Fruit fly (Drosophila melanogaster): ENCODE measurements around the gene CG9536.

Gene CG9536

dm6 chr2L:6465497-6465896 lies 11.3 kb downstream of the CG9536 start, which contains the start of gene Rchy1 (continued):
- no peak for TF ChIP-seq CG8281 (tag; optimal IDR thresholded peaks at IDR 0.05)
- peak in 1 of 2 experiments; percentile 8 for TF ChIP-seq Pdp1 (GFP tag; optimal IDR thresholded peaks at IDR 0.05)
- no peak for TF ChIP-seq Mrtf (GFP tag; IDR thresholded peaks at IDR 0.05)
- TF ChIP-seq CG11504 (tag; optimal IDR thresholded peaks at IDR 0.05) = peak; percentile 43
- peak; percentile 62 for TF ChIP-seq CG11696 (GFP tag; IDR thresholded peaks at IDR 0.05)
- TF ChIP-seq CG10147 (GFP tag; optimal IDR thresholded peaks at IDR 0.05) = peak; percentile 32
- peak in 1 of 2 experiments; percentile 54 for TF ChIP-seq Eip74EF (GFP tag; optimal IDR thresholded peaks at IDR 0.05)
- TF ChIP-seq fd3F (GFP tag; optimal IDR thresholded peaks at IDR 0.05) = no peak
- peak; percentile 13; the same call in 1 of the 2 replicates for TF ChIP-seq CG32767 (GFP tag; IDR thresholded peaks at IDR 0.05)
- peak; percentile 1 for TF ChIP-seq unpg (GFP tag; optimal IDR thresholded peaks at IDR 0.05)
- no peak for TF ChIP-seq dm (GFP tag; optimal IDR thresholded peaks at IDR 0.05)
- no peak for TF ChIP-seq CG4707 (GFP tag; optimal IDR thresholded peaks at IDR 0.05)
- TF ChIP-seq Opbp (GFP tag; IDR thresholded peaks at IDR 0.05; ENCODE audit: partially characterized antibody) = 0 out of 3 replicates have a peak, but pooled peaks have one; percentile 28
- TF ChIP-seq so (GFP tag; IDR thresholded peaks at IDR 0.05) = peak; percentile 62; the same call in 1 of the 3 replicates
- TF ChIP-seq CG11723 (GFP tag; optimal IDR thresholded peaks at IDR 0.05) = no peak
- TF ChIP-seq B-H2 (GFP tag; optimal IDR thresholded peaks at IDR 0.05) = peak; percentile 26
- no peak for TF ChIP-seq CG6813 (GFP tag; optimal IDR thresholded peaks at IDR 0.05)
- no peak for TF ChIP-seq crp (GFP tag; optimal IDR thresholded peaks at IDR 0.05)
- no peak for TF ChIP-seq CG11456 (GFP tag; IDR thresholded peaks at IDR 0.05)
- TF ChIP-seq mirr (GFP tag; optimal IDR thresholded peaks at IDR 0.05) = peak; percentile 81
- peak; percentile 48 for TF ChIP-seq gem (tag; optimal IDR thresholded peaks at IDR 0.05)
- TF ChIP-seq scrt (GFP tag; optimal IDR thresholded peaks at IDR 0.05) = peak; percentile 93
- TF ChIP-seq Bgb (GFP tag; IDR thresholded peaks at IDR 0.05; ENCODE audit: partially characterized antibody) = peak; percentile 54; the same call in 1 of the 2 replicates
- no peak for TF ChIP-seq hkb (optimal IDR thresholded peaks at IDR 0.05)
- TF ChIP-seq hkb (GFP tag; IDR thresholded peaks at IDR 0.05) = peak; percentile 51; the same call in 1 of the 2 replicates
- peak; percentile 43 for TF ChIP-seq CG31365 (tag; optimal IDR thresholded peaks at IDR 0.05)
- peak; percentile 14 for TF ChIP-seq CG18619 (GFP tag; optimal IDR thresholded peaks at IDR 0.05)
- peak; percentile 34 for TF ChIP-seq sd (tag; optimal IDR thresholded peaks at IDR 0.05)
- TF ChIP-seq lilli (GFP tag; optimal IDR thresholded peaks at IDR 0.05) = peak; percentile 18
- TF ChIP-seq Abd-B (GFP tag; optimal IDR thresholded peaks at IDR 0.05) = no peak
- TF ChIP-seq Fer2 (tag; optimal IDR thresholded peaks at IDR 0.05) = no peak
- TF ChIP-seq dysf (GFP tag; IDR thresholded peaks at IDR 0.05) = no peak
- peak; percentile 17 for TF ChIP-seq CG6854 (GFP tag; optimal IDR thresholded peaks at IDR 0.05)
- TF ChIP-seq HmgZ (tag; optimal IDR thresholded peaks at IDR 0.05) = peak; percentile 40
- no peak for TF ChIP-seq CG10274 (GFP tag; optimal IDR thresholded peaks at IDR 0.05)

- TF ChIP-seq crp (GFP tag; optimal IDR thresholded peaks at IDR 0.05) = no peak
- no peak for TF ChIP-seq CG15696 (tag; optimal IDR thresholded peaks at IDR 0.05)
- TF ChIP-seq HLHmδ (GFP tag; optimal IDR thresholded peaks at IDR 0.05) = no peak
- no peak for TF ChIP-seq CG6254 (GFP tag; optimal IDR thresholded peaks at IDR 0.05)
- no peak for TF ChIP-seq Hand (GFP tag; optimal IDR thresholded peaks at IDR 0.05)
- TF ChIP-seq Hey (tag; optimal IDR thresholded peaks at IDR 0.05) = no peak
- no peak for TF ChIP-seq gcm (GFP tag; optimal IDR thresholded peaks at IDR 0.05)
- TF ChIP-seq unpg (GFP tag; optimal IDR thresholded peaks at IDR 0.05) = no peak
- TF ChIP-seq knrl (GFP tag; IDR thresholded peaks at IDR 0.05; ENCODE audit: partially characterized antibody) = no peak
- TF ChIP-seq tll (GFP tag; optimal IDR thresholded peaks at IDR 0.05) = no peak
- no peak for TF ChIP-seq MBD-R2 (GFP tag; IDR thresholded peaks at IDR 0.05)
- no peak for TF ChIP-seq cad (GFP tag; optimal IDR thresholded peaks at IDR 0.05)
- TF ChIP-seq CG32532 (GFP tag; IDR thresholded peaks at IDR 0.05) = no peak
- 0 out of 4 replicates have a peak, but pooled peaks have one; percentile 59 for TF ChIP-seq chinmo (GFP tag; IDR thresholded peaks at IDR 0.05; ENCODE audit: partially characterized antibody)
- no peak for TF ChIP-seq Fer3 (tag; optimal IDR thresholded peaks at IDR 0.05)
- TF ChIP-seq p53 (GFP tag; optimal IDR thresholded peaks at IDR 0.05) = peak; percentile 76
- TF ChIP-seq Nf-YB (GFP tag; optimal IDR thresholded peaks at IDR 0.05) = no peak
Observed at dm6 chr2L:6464780-6465179, 12.0 kb downstream of the CG9536 start.
